Fruit fly (Drosophila melanogaster) whole organism, embryonic: ENCODE data around the gene slow.

Experiments used
- ATbp ChIP-seq: fragments of 200-800 bp; sonication (Bioruptor generic); optimal IDR thresholded peaks from 2 replicates; lab custom pipeline; 2017; ENCODE audit warnings: missing biosample characterization, mild to moderate bottlenecking, missing genetic modification characterization, missing genetic modification reagents
- Aef1 ChIP-seq: fragments of 200-800 bp; sonication (Bioruptor generic); IDR thresholded peaks from 3 replicates; pipeline ENCODE4 v1.3.6; 2022; ENCODE audit warnings: missing biosample characterization, missing genetic modification characterization
- CG10267 ChIP-seq: fragments of 200-800 bp; sonication (Bioruptor generic); optimal IDR thresholded peaks from 2 replicates; lab custom pipeline; 2018; ENCODE audit warnings: missing biosample characterization, mild to moderate bottlenecking, missing genetic modification characterization, moderate library complexity
- CG10462 ChIP-seq: fragments of 200-800 bp; sonication (Bioruptor generic); optimal IDR thresholded peaks from 2 replicates; lab custom pipeline; 2016; ENCODE audit warnings: missing biosample characterization, missing genetic modification characterization
- CG11723 ChIP-seq: fragments of 200-800 bp; sonication (Bioruptor generic); optimal IDR thresholded peaks from 2 replicates; lab custom pipeline; 2017; ENCODE audit warnings: missing biosample characterization, mild to moderate bottlenecking, missing genetic modification characterization
- CG13287 ChIP-seq: fragments of 200-800 bp; sonication (Bioruptor generic); IDR thresholded peaks from 2 replicates; pipeline ENCODE4 v1.3.6; 2022; ENCODE audit warnings: missing biosample characterization, missing genetic modification characterization; ENCODE audit not compliant: partially characterized antibody
- CG1602 ChIP-seq: fragments of 200-800 bp; sonication (Bioruptor generic); optimal IDR thresholded peaks from 3 replicates; lab custom pipeline; 2016; ENCODE audit warnings: missing biosample characterization, missing genetic modification characterization
- CG18011 ChIP-seq: fragments of 200-800 bp; sonication (Bioruptor generic); optimal IDR thresholded peaks from 2 replicates; lab custom pipeline; 2017; ENCODE audit warnings: missing biosample characterization, missing genetic modification characterization, mild to moderate bottlenecking, moderate library complexity, missing genotype
- CG30020 ChIP-seq: fragments of 200-800 bp; optimal IDR thresholded peaks from 2 replicates; lab custom pipeline; 2019; ENCODE audit warnings: missing biosample characterization, mild to moderate bottlenecking, missing genetic modification characterization, moderate library complexity
- CG31441 ChIP-seq: fragments of 200-800 bp; sonication (Bioruptor generic); IDR thresholded peaks from 2 replicates; pipeline ENCODE4 v1.3.6; 2022; ENCODE audit warnings: missing biosample characterization, missing genetic modification characterization
- CG33213 ChIP-seq: fragments of 200-800 bp; sonication (Bioruptor generic); optimal IDR thresholded peaks from 3 replicates; lab custom pipeline; 2016; ENCODE audit warnings: missing biosample characterization, missing genetic modification characterization
- CG34224 ChIP-seq: fragments of 200-800 bp; sonication (Bioruptor generic); IDR thresholded peaks from 3 replicates; pipeline ENCODE4 v1.3.6; 2022; ENCODE audit warnings: missing biosample characterization, missing genetic modification characterization; ENCODE audit not compliant: partially characterized antibody
- CG6254 ChIP-seq: fragments of 200-800 bp; sonication (Bioruptor generic); optimal IDR thresholded peaks from 3 replicates; lab custom pipeline; 2017; ENCODE audit warnings: mild to moderate bottlenecking, missing biosample characterization, missing genetic modification reagents, missing genetic modification characterization
- CG7987 ChIP-seq: fragments of 200-800 bp; sonication (Bioruptor generic); optimal IDR thresholded peaks from 2 replicates; lab custom pipeline; 2018; ENCODE audit warnings: missing biosample characterization, mild to moderate bottlenecking, missing genetic modification characterization, moderate library complexity
- CG8478 ChIP-seq: fragments of >200 bp; optimal IDR thresholded peaks from 2 replicates; lab custom pipeline; 2018
- CG9215 ChIP-seq: fragments of 200-800 bp; sonication (Bioruptor generic); IDR thresholded peaks from 2 replicates; pipeline ENCODE4 v1.3.6; 2022; ENCODE audit warnings: missing biosample characterization, missing genetic modification characterization
- CG9437 ChIP-seq: fragments of 200-800 bp; sonication (Bioruptor generic); optimal IDR thresholded peaks from 2 replicates; lab custom pipeline; 2018; ENCODE audit warnings: missing biosample characterization, mild to moderate bottlenecking, missing genetic modification characterization
- CG9932 ChIP-seq: fragments of 200-800 bp; sonication (Bioruptor generic); IDR thresholded peaks from 2 replicates; pipeline ENCODE4 v1.3.6; 2022; ENCODE audit warnings: missing biosample characterization, missing genetic modification characterization
- Camta ChIP-seq: fragments of 200-800 bp; sonication (Bioruptor generic); optimal IDR thresholded peaks from 2 replicates; lab custom pipeline; 2016; ENCODE audit warnings: missing biosample characterization, missing genetic modification characterization
- Dll ChIP-seq: fragments of 200-800 bp; sonication (Bioruptor generic); IDR thresholded peaks from 4 replicates; pipeline ENCODE4 v1.3.6; 2022; ENCODE audit warnings: missing biosample characterization, missing genetic modification characterization; ENCODE audit not compliant: partially characterized antibody
- Gug ChIP-seq: fragments of 200-800 bp; sonication (Bioruptor generic); IDR thresholded peaks from 4 replicates; pipeline ENCODE4 v1.3.6; 2022; ENCODE audit warnings: missing biosample characterization, missing genetic modification characterization
- H15 ChIP-seq: fragments of 200-800 bp; sonication (Bioruptor generic); IDR thresholded peaks from 3 replicates; pipeline ENCODE4 v1.3.6; 2022; ENCODE audit warnings: missing biosample characterization, missing genetic modification characterization
- Hmr ChIP-seq: fragments of 200-800 bp; sonication (Bioruptor generic); optimal IDR thresholded peaks from 3 replicates; lab custom pipeline; 2017; ENCODE audit warnings: mild to moderate bottlenecking, missing biosample characterization, missing genetic modification reagents, missing genetic modification characterization
- Med ChIP-seq: fragments of 200-800 bp; sonication (Bioruptor generic); peaks from one replicate; lab custom pipeline; 2016; ENCODE audit warnings: missing biosample characterization, missing genetic modification characterization, mild to moderate bottlenecking, inconsistent platforms, moderate library complexity
- Scr ChIP-seq: fragments of 200-800 bp; sonication (Bioruptor generic); IDR thresholded peaks from 2 replicates; pipeline ENCODE4 v1.3.6; 2022; ENCODE audit warnings: missing biosample characterization, missing genetic modification characterization; ENCODE audit not compliant: partially characterized antibody
- Stat92E ChIP-seq, 3 experiments: fragments of >200 bp in 2 of 3; fragments of 200-800 bp in 1 of 3; sonication (Bioruptor generic) in 1 of 3; optimal IDR thresholded peaks; 2 replicates each; lab custom pipeline; 2017 to 2019; ENCODE audit warnings: missing biosample characterization in 3 of 3, missing genetic modification characterization in 3 of 3, mild to moderate bottlenecking in 1 of 3, moderate library complexity in 1 of 3
- ato ChIP-seq: fragments of 200-800 bp; sonication (Bioruptor generic); IDR thresholded peaks from 2 replicates; pipeline ENCODE4 v1.3.6; 2022; ENCODE audit warnings: missing biosample characterization, missing genetic modification characterization; ENCODE audit not compliant: partially characterized antibody
- caup ChIP-seq: fragments of 200-800 bp; sonication (Bioruptor generic); optimal IDR thresholded peaks from 3 replicates; lab custom pipeline; 2017; ENCODE audit warnings: missing biosample characterization, mild to moderate bottlenecking, missing genetic modification characterization, moderate library complexity; ENCODE audit not compliant: severe bottlenecking
- dati ChIP-seq: fragments of 200-800 bp; sonication (Bioruptor generic); IDR thresholded peaks from 2 replicates; pipeline ENCODE4 v1.3.6; 2022; ENCODE audit warnings: missing biosample characterization, missing genetic modification characterization
- dpn ChIP-seq, 2 experiments: fragments of 200-800 bp; sonication (Bioruptor generic); optimal IDR thresholded peaks; 3 replicates each; lab custom pipeline; 2016; ENCODE audit warnings: missing biosample characterization in 2 of 2, missing genetic modification characterization in 2 of 2
- ems ChIP-seq: fragments of 200-800 bp; sonication (Bioruptor generic); optimal IDR thresholded peaks from 3 replicates; lab custom pipeline; 2016; ENCODE audit warnings: missing biosample characterization, missing genetic modification characterization
- eyg ChIP-seq: fragments of 200-800 bp; sonication (Bioruptor generic); optimal IDR thresholded peaks from 3 replicates; lab custom pipeline; 2016; ENCODE audit warnings: missing biosample characterization, missing genetic modification characterization
- gcm ChIP-seq: fragments of 200-800 bp; sonication (Bioruptor generic); optimal IDR thresholded peaks from 2 replicates; lab custom pipeline; 2019; ENCODE audit warnings: missing biosample characterization, mild to moderate bottlenecking, missing genetic modification characterization, moderate library complexity
- gfzf ChIP-seq: fragments of 200-800 bp; sonication (Bioruptor generic); optimal IDR thresholded peaks from 2 replicates; lab custom pipeline; 2016; ENCODE audit warnings: missing biosample characterization, mild to moderate bottlenecking, missing genetic modification characterization, moderate library complexity
- insv ChIP-seq, 2 experiments: fragments of 200-800 bp; sonication (Bioruptor generic); optimal IDR thresholded peaks; 3 replicates each; lab custom pipeline; 2016 to 2018; ENCODE audit warnings: missing biosample characterization in 2 of 2, missing genetic modification characterization in 2 of 2
- knrl ChIP-seq: fragments of 200-800 bp; sonication (Bioruptor generic); IDR thresholded peaks from 3 replicates; pipeline ENCODE4 v1.3.6; 2022; ENCODE audit warnings: missing biosample characterization, missing genetic modification characterization; ENCODE audit not compliant: partially characterized antibody
- lilli ChIP-seq: fragments of 200-800 bp; sonication (Bioruptor generic); optimal IDR thresholded peaks from 3 replicates; lab custom pipeline; 2016; ENCODE audit warnings: missing biosample characterization, missing genetic modification characterization
- lmd ChIP-seq: fragments of 200-800 bp; sonication (Bioruptor generic); IDR thresholded peaks from 2 replicates; pipeline ENCODE4 v1.3.6; 2022; ENCODE audit warnings: missing biosample characterization, missing genetic modification characterization
- oc ChIP-seq: fragments of 200-800 bp; sonication (Bioruptor generic); optimal IDR thresholded peaks from 2 replicates; lab custom pipeline; 2018; ENCODE audit warnings: missing biosample characterization, mild to moderate bottlenecking, missing genetic modification characterization, moderate library complexity
- row ChIP-seq: fragments of 200-800 bp; sonication (Bioruptor generic); IDR thresholded peaks from 3 replicates; pipeline ENCODE4 v1.3.6; 2022; ENCODE audit warnings: missing biosample characterization, missing genetic modification characterization
- scrt ChIP-seq: fragments of 200-800 bp; sonication (Bioruptor generic); optimal IDR thresholded peaks from 2 replicates; lab custom pipeline; 2018; ENCODE audit warnings: missing biosample characterization, mild to moderate bottlenecking, missing genetic modification characterization, moderate library complexity
- sna ChIP-seq: fragments of 200-800 bp; sonication (Bioruptor generic); IDR thresholded peaks from 2 replicates; pipeline ENCODE4 v1.3.6; 2022; ENCODE audit warnings: missing biosample characterization, missing genetic modification characterization; ENCODE audit not compliant: partially characterized antibody
- sqz ChIP-seq: fragments of 200-800 bp; sonication (Bioruptor generic); optimal IDR thresholded peaks from 3 replicates; lab custom pipeline; 2018; ENCODE audit warnings: missing biosample characterization, mild to moderate bottlenecking, missing genetic modification characterization
- stwl ChIP-seq: fragments of 200-800 bp; sonication (Bioruptor generic); optimal IDR thresholded peaks from 3 replicates; lab custom pipeline; 2018; ENCODE audit warnings: missing biosample characterization, mild to moderate bottlenecking, missing genetic modification characterization, moderate library complexity
- sug ChIP-seq: fragments of 200-800 bp; optimal IDR thresholded peaks from 2 replicates; lab custom pipeline; 2019; ENCODE audit warnings: missing biosample characterization, mild to moderate bottlenecking, missing genetic modification characterization, moderate library complexity
- tin ChIP-seq: fragments of 200-800 bp; sonication (Bioruptor generic); optimal IDR thresholded peaks from 3 replicates; lab custom pipeline; 2016; ENCODE audit warnings: missing biosample characterization, missing genetic modification characterization
- tll ChIP-seq, 2 experiments: fragments of 200-800 bp in 1 of 2; fragments of >200 bp in 1 of 2; sonication (Bioruptor generic) in 1 of 2; optimal IDR thresholded peaks; 2 replicates each; lab custom pipeline; 2017 to 2019; ENCODE audit warnings: missing biosample characterization in 2 of 2, missing genetic modification characterization in 2 of 2, mild to moderate bottlenecking in 1 of 2, moderate library complexity in 1 of 2
- ttk ChIP-seq: fragments of 200-800 bp; sonication (Bioruptor generic); IDR thresholded peaks from 2 replicates; pipeline ENCODE4 v2.1.2; 2022; ENCODE audit warnings: missing biosample characterization, missing genetic modification characterization
- usp ChIP-seq: fragments of >200 bp; optimal IDR thresholded peaks from 2 replicates; lab custom pipeline; 2017; ENCODE audit warnings: missing biosample characterization, missing genetic modification characterization
- z ChIP-seq: fragments of 200-800 bp; sonication (Bioruptor generic); IDR thresholded peaks from 3 replicates; pipeline ENCODE4 v1.3.6; 2022; ENCODE audit warnings: missing biosample characterization, missing genetic modification characterization

slow gene

DNA sequence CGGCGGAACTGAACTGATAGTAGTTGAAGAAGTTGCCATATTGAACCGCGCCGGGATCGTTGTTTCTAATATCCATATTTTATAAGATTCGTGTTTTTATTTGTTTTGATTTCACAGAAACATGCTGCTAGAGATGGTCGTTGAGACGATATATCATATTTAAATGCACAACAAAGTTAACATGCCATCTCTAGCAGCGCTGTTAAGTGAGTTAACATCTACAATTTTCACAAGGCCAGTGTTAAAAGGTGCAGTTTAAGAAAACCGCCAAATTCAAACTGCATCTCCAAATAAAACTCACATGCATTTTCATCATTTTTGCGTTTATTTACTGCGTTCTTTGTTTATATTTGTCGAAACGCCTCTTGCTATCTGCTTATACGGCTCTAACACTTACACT is 16.9 kb upstream of the slow start, which contains the start of gene CG11342:
CG11342 (minus strand) TSS at position 120 of the 400 bp plus-strand sequence.
- TF ChIP-seq ato (GFP tag; lab: Robert Waterston, UW) (0 out of 2 replicates have a peak, but pooled peaks have one; percentile 12), tin (GFP tag; lab: Kevin White, UChicago) (no peak), CG9932 (GFP tag; lab: Robert Waterston, UW) (peak; percentile 50), scrt (GFP tag; lab: Kevin White, UChicago) (no peak), lmd (GFP tag; lab: Robert Waterston, UW) (no peak), Dll (GFP tag; lab: Robert Waterston, UW) (peak; percentile 91), CG11723 (GFP tag; lab: Kevin White, UChicago) (no peak), row (GFP tag; lab: Robert Waterston, UW) (peak; percentile 30; the same call in 1 of the 3 replicates), dpn (GFP tag; optimal IDR thresholded peaks at IDR 0.05; lab: Kevin White, UChicago) (no peak), insv (GFP tag; optimal IDR thresholded peaks at IDR 0.05; lab: Kevin White, UChicago) (no peak), CG34224 (peak; percentile 88), ems (GFP tag; lab: Kevin White, UChicago) (no peak), ATbp (GFP tag; lab: Kevin White, UChicago) (no peak), stwl (peak; percentile 99), sqz (GFP tag; lab: Kevin White, UChicago) (no peak), Hmr (GFP tag; lab: Kevin White, UChicago) (no peak), H15 (GFP tag; lab: Robert Waterston, UW) (no peak), ttk (GFP tag; lab: Robert Waterston, UW) (no peak), dati (no peak), z (GFP tag; lab: Robert Waterston, UW) (no peak), CG6254 (no peak), CG10462 (GFP tag; lab: Kevin White, UChicago) (no peak), oc (tag; lab: Kevin White, UChicago) (no peak), Scr (GFP tag; lab: Robert Waterston, UW) (peak; percentile 85), CG13287 (GFP tag; lab: Robert Waterston, UW) (peak; percentile 94), eyg (GFP tag; lab: Kevin White, UChicago) (no peak), Med (peak; percentile 86), caup (no peak), CG7987 (GFP tag; lab: Kevin White, UChicago) (no peak), CG9437 (GFP tag; lab: Kevin White, UChicago) (no peak), Stat92E (GFP tag; optimal IDR thresholded peaks at IDR 0.05; lab: Kevin White, UChicago) (no peak), sna (peak; percentile 89), gcm (GFP tag; lab: Kevin White, UChicago) (no peak), gfzf (peak; percentile 19), Gug (GFP tag; lab: Robert Waterston, UW) (no peak), Camta (no peak), CG33213 (GFP tag; lab: Kevin White, UChicago) (no peak), knrl (GFP tag; lab: Robert Waterston, UW) (peak; percentile 80), usp (GFP tag; lab: Kevin White, UChicago) (no peak), tll (GFP tag; optimal IDR thresholded peaks at IDR 0.05; lab: Kevin White, UChicago) (no peak), CG31441 (GFP tag; lab: Robert Waterston, UW) (no peak), sug (tag; lab: Kevin White, UChicago) (no peak), CG1602 (no peak), Aef1 (no peak), CG10267 (tag; lab: Kevin White, UChicago) (peak; percentile 89), CG18011 (GFP tag; lab: Kevin White, UChicago) (no peak), CG8478 (no peak), lilli (GFP tag; lab: Kevin White, UChicago) (peak; percentile 15), CG9215 (no peak), CG30020 (no peak)
